Worm (Caenorhabditis elegans) whole organism, L3 larva: ENCODE results near the gene ent-7.

Source experiments
- R02D3.7 ChIP-seq: fragments of 150-350 bp; optimal IDR thresholded peaks from 2 replicates; lab custom pipeline; 2014; ENCODE audit warnings: missing biosample characterization, missing genetic modification characterization
- aly-2 ChIP-seq: fragments of 150-350 bp; optimal IDR thresholded peaks from 2 replicates; lab custom pipeline; 2014; ENCODE audit warnings: missing biosample characterization, missing genetic modification characterization
- ceh-16 ChIP-seq: sonication (generic microtip); optimal IDR thresholded peaks from 2 replicates; lab custom pipeline; 2017; ENCODE audit warnings: missing biosample characterization, missing genetic modification characterization
- ceh-28 ChIP-seq: fragments of 150-350 bp; optimal IDR thresholded peaks from 2 replicates; lab custom pipeline; 2014; ENCODE audit warnings: missing biosample characterization, missing genetic modification reagents, missing genetic modification characterization
- ceh-82 ChIP-seq: fragments of 150-350 bp; optimal IDR thresholded peaks from 2 replicates; lab custom pipeline; 2014; ENCODE audit warnings: missing biosample characterization, missing genetic modification characterization
- ceh-9 ChIP-seq: sonication (generic microtip); optimal IDR thresholded peaks from 2 replicates; lab custom pipeline; 2018; ENCODE audit warnings: missing biosample characterization, missing genetic modification characterization
- daf-12 ChIP-seq: fragments of 150-350 bp; optimal IDR thresholded peaks from 2 replicates; lab custom pipeline; 2014; ENCODE audit warnings: missing biosample characterization, missing genetic modification reagents, missing genetic modification characterization
- egl-27 ChIP-seq: sonication (generic microtip); optimal IDR thresholded peaks from 4 replicates; lab custom pipeline; 2017; ENCODE audit warnings: missing biosample characterization, missing genetic modification reagents, missing genetic modification characterization
- elt-1 ChIP-seq: fragments of 150-350 bp; optimal IDR thresholded peaks from 2 replicates; lab custom pipeline; 2014; ENCODE audit warnings: missing biosample characterization, missing genetic modification characterization
- elt-2 ChIP-seq: sonication (generic microtip); optimal IDR thresholded peaks from 2 replicates; lab custom pipeline; 2016; ENCODE audit warnings: missing genetic modification reagents, mild to moderate bottlenecking, missing genetic modification characterization, missing compliant biosample characterization
- eor-1 ChIP-seq, 2 experiments: fragments of 150-350 bp; optimal IDR thresholded peaks; 2 replicates each; lab custom pipeline; 2014 to 2018; ENCODE audit warnings: missing biosample characterization in 2 of 2, missing genetic modification characterization in 2 of 2
- fkh-10 ChIP-seq: sonication (generic microtip); optimal IDR thresholded peaks from 2 replicates; lab custom pipeline; 2017; ENCODE audit warnings: missing biosample characterization, missing genetic modification reagents, missing genetic modification characterization
- fkh-2 ChIP-seq: fragments of 150-350 bp; optimal IDR thresholded peaks from 2 replicates; lab custom pipeline; 2014; ENCODE audit warnings: missing biosample characterization, missing genetic modification reagents, missing genetic modification characterization
- fos-1 ChIP-seq: fragments of 150-350 bp; optimal IDR thresholded peaks from 2 replicates; lab custom pipeline; 2014; ENCODE audit warnings: missing biosample characterization, missing genetic modification characterization
- lin-15B ChIP-seq: fragments of 150-350 bp; optimal IDR thresholded peaks from 2 replicates; lab custom pipeline; 2014; ENCODE audit warnings: missing biosample characterization, missing genetic modification characterization
- lin-39 ChIP-seq: fragments of 150-350 bp; optimal IDR thresholded peaks from 2 replicates; lab custom pipeline; 2018; ENCODE audit warnings: missing biosample characterization, missing genetic modification reagents, missing genetic modification characterization
- mdl-1 ChIP-seq: fragments of 150-350 bp; optimal IDR thresholded peaks from 2 replicates; lab custom pipeline; 2014; ENCODE audit warnings: missing biosample characterization, missing genetic modification characterization
- mml-1 ChIP-seq: fragments of 150-350 bp; sonication (generic microtip); optimal IDR thresholded peaks from 3 replicates; lab custom pipeline; 2014; ENCODE audit warnings: missing biosample characterization, missing genetic modification characterization
- nfya-1 ChIP-seq: sonication (generic microtip); optimal IDR thresholded peaks from 2 replicates; lab custom pipeline; 2017; ENCODE audit warnings: missing genetic modification characterization, mild to moderate bottlenecking, missing compliant biosample characterization, antibody characterized with exemption, moderate library complexity; ENCODE audit not compliant: insufficient read depth
- nhr-11 ChIP-seq: fragments of 150-350 bp; optimal IDR thresholded peaks from 2 replicates; lab custom pipeline; 2014; ENCODE audit warnings: missing biosample characterization, missing genetic modification characterization
- nhr-12 ChIP-seq: fragments of 150-350 bp; optimal IDR thresholded peaks from 2 replicates; lab custom pipeline; 2014; ENCODE audit warnings: missing biosample characterization, missing genetic modification characterization
- nhr-23 ChIP-seq: fragments of 150-350 bp; optimal IDR thresholded peaks from 2 replicates; lab custom pipeline; 2014; ENCODE audit warnings: missing biosample characterization, missing genetic modification reagents, missing genetic modification characterization
- nhr-237 ChIP-seq: fragments of 150-350 bp; optimal IDR thresholded peaks from 2 replicates; lab custom pipeline; 2014; ENCODE audit warnings: missing biosample characterization, missing genetic modification characterization
- nhr-25 ChIP-seq: sonication (generic microtip); optimal IDR thresholded peaks from 2 replicates; lab custom pipeline; 2017; ENCODE audit warnings: missing biosample characterization, missing genetic modification characterization
- nhr-43 ChIP-seq: sonication (generic microtip); optimal IDR thresholded peaks from 2 replicates; lab custom pipeline; 2016; ENCODE audit warnings: mild to moderate bottlenecking, missing genetic modification characterization, missing compliant biosample characterization; ENCODE audit not compliant: poor library complexity, severe bottlenecking
- nhr-76 ChIP-seq: fragments of 150-350 bp; sonication (generic microtip); optimal IDR thresholded peaks from 5 replicates; lab custom pipeline; 2014; ENCODE audit warnings: missing biosample characterization, missing genetic modification characterization
- pqm-1 ChIP-seq: fragments of 150-350 bp; optimal IDR thresholded peaks from 2 replicates; lab custom pipeline; 2017; ENCODE audit warnings: missing biosample characterization, missing genetic modification characterization, inconsistent platforms
- sea-2 ChIP-seq: fragments of 150-350 bp; sonication (generic microtip); optimal IDR thresholded peaks from 4 replicates; lab custom pipeline; 2014; ENCODE audit warnings: missing biosample characterization, missing genetic modification reagents, missing genetic modification characterization
- skn-1 ChIP-seq: fragments of 150-350 bp; optimal IDR thresholded peaks from 2 replicates; lab custom pipeline; 2014; ENCODE audit warnings: missing biosample characterization, missing genetic modification characterization
- snpc-4 ChIP-seq: fragments of 150-350 bp; optimal IDR thresholded peaks from 2 replicates; lab custom pipeline; 2014; ENCODE audit warnings: missing biosample characterization, missing genetic modification characterization
- unc-39 ChIP-seq: sonication (generic microtip); optimal IDR thresholded peaks from 4 replicates; lab custom pipeline; 2017; ENCODE audit warnings: missing biosample characterization, missing genetic modification characterization
- unc-62 ChIP-seq: fragments of 150-350 bp; sonication (generic microtip); optimal IDR thresholded peaks from 4 replicates; lab custom pipeline; 2014; ENCODE audit warnings: missing biosample characterization, missing genetic modification reagents, missing genetic modification characterization
- zag-1 ChIP-seq: fragments of 150-350 bp; optimal IDR thresholded peaks from 2 replicates; lab custom pipeline; 2014; ENCODE audit warnings: missing biosample characterization, missing genetic modification characterization
- ztf-4 ChIP-seq: fragments of 150-350 bp; optimal IDR thresholded peaks from 2 replicates; lab custom pipeline; 2014; ENCODE audit warnings: missing biosample characterization, missing genetic modification characterization

The ent-7 gene

ce11 chrIV:10042881-10043280 is 25.8 kb downstream of the ent-7 start, which contains the start of gene frk-1:
TSS of gene frk-1 (plus strand) at chrIV:10043181.
- TF ChIP-seq fos-1 (tag; lab: Kevin White, UChicago) = no peak
- no peak for TF ChIP-seq unc-39 (tag; lab: Kevin White, UChicago)
- no peak for TF ChIP-seq zag-1 (tag; lab: Kevin White, UChicago)
- TF ChIP-seq pqm-1 = no peak
- TF ChIP-seq nhr-12 (tag; lab: Kevin White, UChicago) = no peak
- no peak for TF ChIP-seq R02D3.7 (tag; lab: Kevin White, UChicago)

- no peak for TF ChIP-seq elt-2 (tag; lab: Kevin White, UChicago)
- TF ChIP-seq ztf-4 (tag; lab: Kevin White, UChicago) = no peak
- no peak for TF ChIP-seq egl-27 (tag; lab: Kevin White, UChicago)
- no peak for TF ChIP-seq nhr-76
- TF ChIP-seq lin-39 (tag; lab: Kevin White, UChicago) = peak; percentile 1
- no peak for TF ChIP-seq skn-1 (tag; lab: Kevin White, UChicago)
- no peak for TF ChIP-seq zag-1 (tag; lab: Kevin White, UChicago)
- no peak for TF ChIP-seq mdl-1 (tag; lab: Kevin White, UChicago)
- TF ChIP-seq, all 47 proteins: peak for 1
Observed at ce11 chrIV:10046005-10046404, 28.9 kb downstream of the ent-7 start.

- TF ChIP-seq elt-1 (tag; lab: Kevin White, UChicago) = no peak
- no peak for TF ChIP-seq aly-2 (tag; lab: Kevin White, UChicago)
- TF ChIP-seq ceh-28 (tag; lab: Kevin White, UChicago) = no peak
Observed at ce11 chrIV:10047108-10047507, 30.0 kb downstream of the ent-7 start, which contains the start of gene T04B2.3. TSS of gene T04B2.3 (plus strand) at chrIV:10047408.

DNA sequence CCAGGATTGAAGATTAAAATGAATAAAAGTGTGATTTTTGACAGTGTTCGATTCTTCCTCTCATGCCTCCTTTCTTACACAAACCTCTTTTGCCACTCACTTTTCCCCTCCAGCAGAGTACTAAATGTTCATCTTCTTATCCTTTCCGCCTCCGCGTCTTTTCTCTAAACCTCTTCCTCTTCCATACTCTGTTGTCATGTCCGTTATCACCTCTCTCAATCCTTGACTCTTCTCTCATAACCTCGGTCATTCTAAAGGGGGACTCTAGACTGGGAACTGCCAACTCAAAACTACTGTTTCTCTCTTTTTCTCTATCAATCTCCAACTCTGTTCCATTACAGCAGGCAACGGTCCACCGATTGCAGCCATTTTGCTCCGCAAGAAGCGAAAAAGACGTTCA is 31.2 kb downstream of the ent-7 start:
- TF ChIP-seq unc-62 (no peak), skn-1 (tag; lab: Kevin White, UChicago) (no peak), R02D3.7 (tag; lab: Kevin White, UChicago) (no peak), nhr-43 (tag; lab: Kevin White, UChicago) (no peak), nfya-1 (tag; lab: Kevin White, UChicago) (no peak), ceh-82 (tag; lab: Kevin White, UChicago) (no peak)

- TF ChIP-seq lin-15B = no peak
- TF ChIP-seq skn-1 (tag; lab: Kevin White, UChicago) = no peak
- TF ChIP-seq sea-2 (GFP tag; lab: Kevin White, UChicago) = no peak
- no peak for TF ChIP-seq daf-12 (tag; lab: Kevin White, UChicago)
- TF ChIP-seq nhr-11 (tag; lab: Kevin White, UChicago) = no peak
- no peak for TF ChIP-seq ceh-28 (tag; lab: Kevin White, UChicago)
- no peak for TF ChIP-seq R02D3.7 (tag; lab: Kevin White, UChicago)
- TF ChIP-seq mml-1 (tag; lab: Kevin White, UChicago) = no peak
- no peak for TF ChIP-seq fkh-2
- TF ChIP-seq aly-2 (tag; lab: Kevin White, UChicago) = no peak
- TF ChIP-seq nhr-43 (tag; lab: Kevin White, UChicago) = no peak
Observed at ce11 chrIV:10051088-10051487, 34.0 kb downstream of the ent-7 start, which contains the start of gene T04B2.8. TSS of gene T04B2.8 (minus strand) at chrIV:10051188.

ce11 chrIV:10053550-10053949 is 36.5 kb downstream of the ent-7 start, which contains the start of gene srv-12:
TSS of gene srv-12 (minus strand) at chrIV:10053650.
- no peak for TF ChIP-seq nhr-23 (tag; lab: Kevin White, UChicago)
- TF ChIP-seq nhr-11 (tag; lab: Kevin White, UChicago) = no peak
- no peak for TF ChIP-seq skn-1 (tag; lab: Kevin White, UChicago)
- TF ChIP-seq nhr-237 (tag; lab: Kevin White, UChicago) = no peak
- no peak for TF ChIP-seq ceh-82 (tag; lab: Kevin White, UChicago)

- no peak for TF ChIP-seq nhr-11 (tag; lab: Kevin White, UChicago)
- TF ChIP-seq aly-2 (tag; lab: Kevin White, UChicago) = no peak
- TF ChIP-seq nhr-23 (tag; lab: Kevin White, UChicago) = no peak
- TF ChIP-seq ceh-82 (tag; lab: Kevin White, UChicago) = no peak
- no peak for TF ChIP-seq snpc-4 (tag; lab: Kevin White, UChicago)
- no peak for TF ChIP-seq elt-1 (tag; lab: Kevin White, UChicago)
- TF ChIP-seq eor-1 (tag; optimal IDR thresholded peaks at IDR 0.05; lab: Kevin White, UChicago) = no peak
- TF ChIP-seq ceh-9 (tag; lab: Kevin White, UChicago) = no peak
- no peak for TF ChIP-seq skn-1 (tag; lab: Kevin White, UChicago)
- no peak for TF ChIP-seq nhr-25 (tag; lab: Kevin White, UChicago)
- TF ChIP-seq nhr-12 (tag; lab: Kevin White, UChicago) = no peak
- no peak for TF ChIP-seq ceh-16
- TF ChIP-seq fkh-10 (GFP tag; lab: Kevin White, UChicago) = no peak
Observed at ce11 chrIV:10056138-10056537, 39.1 kb downstream of the ent-7 start, which contains the start of gene T04B2.7. TSS of gene T04B2.7 (minus strand) at chrIV:10056238.
